Worm (Caenorhabditis elegans) whole organism, L1 larva: ENCODE measurements around the gene K08C7.7.

Source experiments
- blmp-1 ChIP-seq: fragments of 150-350 bp; optimal IDR thresholded peaks from 2 replicates; lab custom pipeline; 2014; ENCODE audit warnings: missing biosample characterization, missing genetic modification characterization
- elt-3 ChIP-seq, 6 experiments: fragments of 150-350 bp in 1 of 6; sonication (generic microtip); optimal IDR thresholded peaks; 2 replicates each; lab custom pipeline; 2017 to 2018; ENCODE audit warnings: missing biosample characterization in 6 of 6, missing genetic modification characterization in 6 of 6, inconsistent platforms in 1 of 6

- TF ChIP-seq elt-3 (tag; optimal IDR thresholded peaks at IDR 0.05; lab: Kevin White, UChicago) (no peak), blmp-1 (peak; percentile 57)
These were observed 50.4 kb downstream of the K08C7.7 start for ce11 chrIV:10714594-10714993.
